Worm (Caenorhabditis elegans) whole organism, early embryonic: ENCODE results near the gene gid-7.

Source experiments
- B0310.2 ChIP-seq: sonication (generic microtip); optimal IDR thresholded peaks from 2 replicates; lab custom pipeline; 2016; ENCODE audit warnings: mild to moderate bottlenecking, missing genetic modification characterization, missing compliant biosample characterization
- F13C5.2 ChIP-seq: sonication (generic microtip); optimal IDR thresholded peaks from 2 replicates; lab custom pipeline; 2017; ENCODE audit warnings: mild to moderate bottlenecking, missing genetic modification characterization, inconsistent platforms, missing compliant biosample characterization
- aly-1 ChIP-seq: sonication (generic microtip); optimal IDR thresholded peaks from 2 replicates; lab custom pipeline; 2016; ENCODE audit warnings: missing genetic modification characterization, missing compliant biosample characterization
- ama-1 ChIP-seq: fragments of 150-350 bp; optimal IDR thresholded peaks from 2 replicates; lab custom pipeline; 2014
- ceh-13 ChIP-seq: fragments of 200-800 bp; sonication (Bioruptor generic); optimal IDR thresholded peaks from 2 replicates; lab custom pipeline; 2018; ENCODE audit warnings: mild to moderate bottlenecking, missing genetic modification characterization, missing compliant biosample characterization
- ceh-36 ChIP-seq: sonication (generic microtip); optimal IDR thresholded peaks from 2 replicates; lab custom pipeline; 2016; ENCODE audit warnings: missing genetic modification characterization, inconsistent platforms, missing compliant biosample characterization
- ets-7 ChIP-seq: sonication (generic microtip); optimal IDR thresholded peaks from 2 replicates; lab custom pipeline; 2016; ENCODE audit warnings: missing genotype, missing genetic modification characterization, missing compliant biosample characterization
- flt-1 ChIP-seq: fragments of 200-800 bp; sonication (Bioruptor generic); IDR thresholded peaks from 2 replicates; pipeline ENCODE4 v1.3.6; 2022; ENCODE audit warnings: missing genetic modification characterization, missing compliant biosample characterization
- hmbx-1 ChIP-seq: sonication (generic microtip); optimal IDR thresholded peaks from 2 replicates; lab custom pipeline; 2016; ENCODE audit warnings: mild to moderate bottlenecking, missing genetic modification characterization, missing compliant biosample characterization
- hmg-4 ChIP-seq: fragments of 200-800 bp; sonication (Bioruptor generic); optimal IDR thresholded peaks from 2 replicates; lab custom pipeline; 2018; ENCODE audit warnings: mild to moderate bottlenecking, missing genetic modification characterization, missing compliant biosample characterization
- hnd-1 ChIP-seq: sonication (generic microtip); optimal IDR thresholded peaks from 2 replicates; lab custom pipeline; 2016; ENCODE audit warnings: missing genetic modification characterization, missing compliant biosample characterization
- pes-1 ChIP-seq: fragments of 200-800 bp; sonication (Bioruptor generic); IDR thresholded peaks from 2 replicates; pipeline ENCODE4 v1.3.6; 2022; ENCODE audit warnings: missing genetic modification reagents, missing genetic modification characterization, missing compliant biosample characterization
- scrt-1 ChIP-seq: fragments of 200-800 bp; sonication (Bioruptor generic); IDR thresholded peaks from 2 replicates; pipeline ENCODE4 v1.3.6; 2022; ENCODE audit warnings: missing genetic modification characterization, missing compliant biosample characterization
- sea-1 ChIP-seq: fragments of 200-800 bp; sonication (Bioruptor generic); conservative IDR thresholded peaks from 2 replicates; pipeline ENCODE4 v1.3.6; 2022; ENCODE audit warnings: missing genetic modification characterization, missing compliant biosample characterization
- tbx-11 ChIP-seq: fragments of 200-800 bp; sonication (Bioruptor generic); IDR thresholded peaks from 2 replicates; pipeline ENCODE4 v1.3.6; 2022; ENCODE audit warnings: missing genetic modification characterization, missing compliant biosample characterization
- tbx-37 ChIP-seq: fragments of 200-800 bp; sonication (Bioruptor generic); conservative IDR thresholded peaks from 2 replicates; pipeline ENCODE4 v1.3.6; 2022; ENCODE audit warnings: missing genetic modification reagents, missing genetic modification characterization, missing compliant biosample characterization
- tra-4 ChIP-seq: sonication (generic microtip); optimal IDR thresholded peaks from 2 replicates; lab custom pipeline; 2017; ENCODE audit warnings: missing genetic modification characterization, missing compliant biosample characterization

The gid-7 gene

ce11 chrV:3716279-3716887, 40.5 kb downstream of the gid-7 start:
- TF ChIP-seq flt-1 (GFP tag; lab: Robert Waterston, UW) = no peak
- TF ChIP-seq ets-7 = no peak
- TF ChIP-seq tbx-37 (GFP tag; lab: Robert Waterston, UW) = no peak
- TF ChIP-seq ama-1 (lab: Kevin White, UChicago) = no peak
- no peak for TF ChIP-seq tbx-11 (GFP tag; lab: Robert Waterston, UW)

ce11 chrV:3715488-3716019, 41.3 kb downstream of the gid-7 start, which contains the start of gene nrsn-1:
Gene nrsn-1 (minus strand): TSS chrV:3715969.
- no peak for TF ChIP-seq scrt-1
- TF ChIP-seq ceh-13 = no peak
- TF ChIP-seq hmbx-1 (tag; lab: Kevin White, UChicago) = no peak

- TF ChIP-seq aly-1 (tag; lab: Kevin White, UChicago) = no peak
- TF ChIP-seq pes-1 = no peak
- TF ChIP-seq B0310.2 (tag; lab: Kevin White, UChicago) = no peak
- no peak for TF ChIP-seq ets-7
- TF ChIP-seq tbx-11 (GFP tag; lab: Robert Waterston, UW) = no peak
- no peak for TF ChIP-seq F13C5.2
- no peak for TF ChIP-seq tra-4
- TF ChIP-seq ceh-36 = no peak
- TF ChIP-seq ama-1 (lab: Kevin White, UChicago) = no peak
- no peak for TF ChIP-seq flt-1 (GFP tag; lab: Robert Waterston, UW)
- TF ChIP-seq hmg-4 (GFP tag; lab: Kevin White, UChicago) = no peak
- no peak for TF ChIP-seq ceh-13
- TF ChIP-seq hmbx-1 (tag; lab: Kevin White, UChicago) = no peak
Observed at ce11 chrV:3714750-3715149, 42.1 kb downstream of the gid-7 start.

ce11 chrV:3712955-3713354, 43.9 kb downstream of the gid-7 start:
- TF ChIP-seq ceh-36 (peak; percentile 14), pes-1 (no peak)

ce11 chrV:3712192-3712591, 44.7 kb downstream of the gid-7 start:
- TF ChIP-seq ceh-13 (no peak), tbx-37 (GFP tag; lab: Robert Waterston, UW) (no peak), tra-4 (no peak), ets-7 (no peak), flt-1 (GFP tag; lab: Robert Waterston, UW) (no peak), hmbx-1 (tag; lab: Kevin White, UChicago) (no peak), hnd-1 (no peak), hmg-4 (GFP tag; lab: Kevin White, UChicago) (no peak), tbx-11 (GFP tag; lab: Robert Waterston, UW) (no peak), ama-1 (lab: Kevin White, UChicago) (no peak), scrt-1 (no peak), aly-1 (tag; lab: Kevin White, UChicago) (no peak), pes-1 (no peak)

- TF ChIP-seq ets-7 = no peak
- no peak for TF ChIP-seq hmbx-1 (tag; lab: Kevin White, UChicago)
- TF ChIP-seq ceh-13 = no peak
- TF ChIP-seq aly-1 (tag; lab: Kevin White, UChicago) = no peak
- no peak for TF ChIP-seq flt-1 (GFP tag; lab: Robert Waterston, UW)
- TF ChIP-seq pes-1 = no peak
- TF ChIP-seq tbx-11 (GFP tag; lab: Robert Waterston, UW) = no peak
- TF ChIP-seq hnd-1 = no peak
- TF ChIP-seq ama-1 (lab: Kevin White, UChicago) = no peak
- TF ChIP-seq tbx-37 (GFP tag; lab: Robert Waterston, UW) = no peak
- TF ChIP-seq hmg-4 (GFP tag; lab: Kevin White, UChicago) = no peak
- no peak for TF ChIP-seq F13C5.2
- no peak for TF ChIP-seq tra-4
- no peak for TF ChIP-seq B0310.2 (tag; lab: Kevin White, UChicago)
- no peak for TF ChIP-seq ceh-36
- no peak for TF ChIP-seq sea-1
Observed at ce11 chrV:3711544-3711943, 45.3 kb downstream of the gid-7 start.

- TF ChIP-seq tbx-11 (GFP tag; lab: Robert Waterston, UW) = no peak
- TF ChIP-seq ceh-13 = no peak
- no peak for TF ChIP-seq pes-1
- no peak for TF ChIP-seq scrt-1
- no peak for TF ChIP-seq tra-4
- no peak for TF ChIP-seq hmbx-1 (tag; lab: Kevin White, UChicago)
- no peak for TF ChIP-seq aly-1 (tag; lab: Kevin White, UChicago)
- TF ChIP-seq sea-1 = no peak
- no peak for TF ChIP-seq ceh-36
- TF ChIP-seq ets-7 = no peak
Observed at ce11 chrV:3706893-3707292, 50.0 kb downstream of the gid-7 start.

- TF ChIP-seq scrt-1 (no peak), B0310.2 (tag; lab: Kevin White, UChicago) (no peak), ceh-36 (no peak), aly-1 (tag; lab: Kevin White, UChicago) (no peak), pes-1 (no peak), ets-7 (no peak), tbx-37 (GFP tag; lab: Robert Waterston, UW) (no peak), F13C5.2 (no peak), tbx-11 (GFP tag; lab: Robert Waterston, UW) (no peak), hmbx-1 (tag; lab: Kevin White, UChicago) (no peak), ama-1 (lab: Kevin White, UChicago) (no peak), hnd-1 (no peak), hmg-4 (GFP tag; lab: Kevin White, UChicago) (no peak)
Observed at ce11 chrV:3706167-3706566, 50.7 kb downstream of the gid-7 start.

ce11 chrV:3704688-3705087, 52.2 kb downstream of the gid-7 start, which contains the start of gene lin-40:
Gene lin-40 (plus strand): TSS chrV:3704988.
- TF ChIP-seq B0310.2 (tag; lab: Kevin White, UChicago) (no peak), pes-1 (no peak), hnd-1 (no peak), tra-4 (no peak), hmbx-1 (tag; lab: Kevin White, UChicago) (no peak), flt-1 (GFP tag; lab: Robert Waterston, UW) (no peak), tbx-11 (GFP tag; lab: Robert Waterston, UW) (no peak), aly-1 (tag; lab: Kevin White, UChicago) (no peak), ets-7 (no peak), F13C5.2 (no peak), sea-1 (no peak)
